Fruit fly (Drosophila melanogaster): ENCODE results near the gene CYLD.

dm6 chr2L:10301918-10302317, 2.3 kb upstream of the CYLD start, which contains the start of gene CG13138:
- TF ChIP-seq OdsH (GFP tag; optimal IDR thresholded peaks at IDR 0.05), result no peak
- no peak for TF ChIP-seq dsf (GFP tag; optimal IDR thresholded peaks at IDR 0.05; ENCODE audit: borderline replicate concordance)
